Worm (Caenorhabditis elegans) whole organism, young adult: Measurements from ENCODE around the gene F23A7.5.

Source experiments
- B0035.1 ChIP-seq: sonication (generic microtip); optimal IDR thresholded peaks from 2 replicates; lab custom pipeline; 2016; ENCODE audit warnings: missing genetic modification characterization, mild to moderate bottlenecking, missing compliant biosample characterization, missing genotype, missing genetic modification reagents
- B0261.1 ChIP-seq: sonication (generic microtip); optimal IDR thresholded peaks from 2 replicates; lab custom pipeline; 2016; ENCODE audit warnings: mild to moderate bottlenecking, missing genetic modification characterization, moderate library complexity, missing compliant biosample characterization
- B0336.3 ChIP-seq: fragments of 200-800 bp; sonication (Bioruptor generic); IDR thresholded peaks from 2 replicates; pipeline ENCODE4 v1.3.6; 2022; ENCODE audit warnings: missing genetic modification characterization, missing compliant biosample characterization
- F10E7.11 ChIP-seq: sonication (generic microtip); optimal IDR thresholded peaks from 2 replicates; lab custom pipeline; 2017; ENCODE audit warnings: mild to moderate bottlenecking, missing genetic modification characterization, moderate library complexity, missing compliant biosample characterization
- F22D6.2 ChIP-seq: sonication (generic microtip); optimal IDR thresholded peaks from 2 replicates; lab custom pipeline; 2016; ENCODE audit warnings: mild to moderate bottlenecking, missing genetic modification characterization, missing compliant biosample characterization
- F23B12.7 ChIP-seq: sonication (generic microtip); optimal IDR thresholded peaks from 2 replicates; lab custom pipeline; 2017; ENCODE audit warnings: missing genetic modification characterization, mild to moderate bottlenecking, missing compliant biosample characterization, antibody characterized with exemption, moderate library complexity; ENCODE audit not compliant: insufficient read depth
- F33H1.4 ChIP-seq: fragments of 200-800 bp; sonication (Bioruptor generic); IDR thresholded peaks from 2 replicates; pipeline ENCODE4 v1.3.6; 2022; ENCODE audit warnings: missing genetic modification reagents, missing genetic modification characterization, missing compliant biosample characterization
- F37B4.10 ChIP-seq: fragments of 200-800 bp; sonication (Bioruptor generic); IDR thresholded peaks from 2 replicates; pipeline ENCODE4 v1.3.6; 2022; ENCODE audit warnings: missing genetic modification characterization, missing compliant biosample characterization
- F57A8.1 ChIP-seq: fragments of 200-800 bp; sonication (Bioruptor generic); optimal IDR thresholded peaks from 2 replicates; lab custom pipeline; 2018; ENCODE audit warnings: mild to moderate bottlenecking, missing genetic modification characterization, moderate library complexity, missing compliant biosample characterization
- Y53F4B.3 ChIP-seq: fragments of 200-800 bp; sonication (Bioruptor generic); IDR thresholded peaks from 2 replicates; pipeline ENCODE4 v1.3.6; 2022; ENCODE audit warnings: missing genetic modification reagents, missing genetic modification characterization, missing compliant biosample characterization
- atf-7 ChIP-seq: sonication (generic microtip); optimal IDR thresholded peaks from 2 replicates; lab custom pipeline; 2017; ENCODE audit warnings: mild to moderate bottlenecking, missing genetic modification characterization, missing compliant biosample characterization
- attf-5 ChIP-seq: fragments of 200-800 bp; sonication (Bioruptor generic); optimal IDR thresholded peaks from 2 replicates; lab custom pipeline; 2018; ENCODE audit warnings: mild to moderate bottlenecking, missing genetic modification characterization, missing compliant biosample characterization
- bed-2 ChIP-seq: fragments of 200-800 bp; sonication (Bioruptor generic); IDR thresholded peaks from 2 replicates; pipeline ENCODE4 v1.3.6; 2022; ENCODE audit warnings: missing genetic modification reagents, missing genetic modification characterization, missing compliant biosample characterization
- cebp-1 ChIP-seq, 2 experiments: fragments of 200-800 bp in 1 of 2; sonication (Bioruptor generic) in 1 of 2; sonication (generic microtip) in 1 of 2; IDR thresholded peaks in 1 of 2; optimal IDR thresholded peaks in 1 of 2; 2 replicates each; pipeline versions ENCODE4 v1.3.6 to Lab custom; 2017 to 2022; ENCODE audit warnings: missing compliant biosample characterization in 2 of 2, missing genetic modification characterization in 2 of 2, mild to moderate bottlenecking in 1 of 2, missing genetic modification reagents in 1 of 2, moderate library complexity in 1 of 2
- ceh-27 ChIP-seq: fragments of 200-800 bp; sonication (Bioruptor generic); optimal IDR thresholded peaks from 2 replicates; lab custom pipeline; 2018; ENCODE audit warnings: mild to moderate bottlenecking, missing genetic modification characterization, moderate library complexity, missing compliant biosample characterization
- chd-7 ChIP-seq: sonication (generic microtip); optimal IDR thresholded peaks from 2 replicates; lab custom pipeline; 2016; ENCODE audit warnings: mild to moderate bottlenecking, missing genetic modification characterization, moderate library complexity, missing compliant biosample characterization
- dox-1 ChIP-seq: fragments of 200-800 bp; sonication (Bioruptor generic); IDR thresholded peaks from 2 replicates; pipeline ENCODE4 v1.3.6; 2022; ENCODE audit warnings: missing genetic modification reagents, missing genetic modification characterization, missing compliant biosample characterization
- efl-1 ChIP-seq: fragments of 150-350 bp; optimal IDR thresholded peaks from 2 replicates; lab custom pipeline; 2014; ENCODE audit warnings: missing biosample characterization, missing genetic modification reagents, missing genetic modification characterization
- fkh-3 ChIP-seq: sonication (generic microtip); optimal IDR thresholded peaks from 2 replicates; lab custom pipeline; 2016; ENCODE audit warnings: mild to moderate bottlenecking, missing genetic modification characterization, missing compliant biosample characterization
- hmg-1.2 ChIP-seq: fragments of 200-800 bp; sonication (Bioruptor generic); IDR thresholded peaks from 2 replicates; pipeline ENCODE4 v1.3.6; 2022; ENCODE audit warnings: missing genetic modification reagents, missing genetic modification characterization, missing compliant biosample characterization
- lin-35 ChIP-seq, 3 experiments: fragments of 150-350 bp in 2 of 3; sonication (generic microtip) in 1 of 3; optimal IDR thresholded peaks; 2 replicates each; lab custom pipeline; 2014 to 2018; ENCODE audit warnings: missing biosample characterization in 3 of 3, missing genetic modification characterization in 3 of 3, missing genetic modification reagents in 3 of 3
- lin-54 ChIP-seq: fragments of 200-800 bp; sonication (Bioruptor generic); optimal IDR thresholded peaks from 2 replicates; lab custom pipeline; 2018; ENCODE audit warnings: mild to moderate bottlenecking, missing genetic modification characterization, missing compliant biosample characterization
- madf-10 ChIP-seq: sonication (generic microtip); optimal IDR thresholded peaks from 2 replicates; lab custom pipeline; 2016; ENCODE audit warnings: mild to moderate bottlenecking, missing genetic modification characterization, missing compliant biosample characterization
- madf-8 ChIP-seq: fragments of 200-800 bp; sonication (Bioruptor generic); conservative IDR thresholded peaks from 2 replicates; pipeline ENCODE4 v1.3.6; 2022; ENCODE audit warnings: missing genetic modification reagents, missing genetic modification characterization, missing compliant biosample characterization
- mxl-1 ChIP-seq: sonication (generic microtip); optimal IDR thresholded peaks from 2 replicates; lab custom pipeline; 2016; ENCODE audit warnings: missing genetic modification characterization, missing compliant biosample characterization
- nhr-80 ChIP-seq: sonication (generic microtip); optimal IDR thresholded peaks from 2 replicates; lab custom pipeline; 2016; ENCODE audit warnings: missing genetic modification characterization, missing compliant biosample characterization
- pha-4 ChIP-seq: fragments of 150-350 bp; sonication (generic microtip); optimal IDR thresholded peaks from 2 replicates; lab custom pipeline; 2014; ENCODE audit warnings: missing biosample characterization, missing genetic modification reagents, missing genetic modification characterization
- rpc-1 ChIP-seq, 2 experiments: fragments of 150-350 bp in 1 of 2; sonication (generic microtip) in 1 of 2; optimal IDR thresholded peaks; 2 replicates each; lab custom pipeline; 2014 to 2018; ENCODE audit warnings: missing biosample characterization in 1 of 2, missing genetic modification characterization in 1 of 2, missing genetic modification reagents in 1 of 2, missing genotype in 1 of 2
- snpc-1.1 ChIP-seq: sonication (generic microtip); optimal IDR thresholded peaks from 2 replicates; lab custom pipeline; 2017; ENCODE audit warnings: missing genetic modification characterization, mild to moderate bottlenecking, missing compliant biosample characterization, antibody characterized with exemption, moderate library complexity, missing genotype, missing genetic modification reagents; ENCODE audit not compliant: insufficient read depth
- snpc-1.3 ChIP-seq: sonication (generic microtip); optimal IDR thresholded peaks from 2 replicates; lab custom pipeline; 2017; ENCODE audit warnings: missing genetic modification characterization, mild to moderate bottlenecking, missing compliant biosample characterization, antibody characterized with exemption, moderate library complexity, missing genotype, missing genetic modification reagents; ENCODE audit not compliant: insufficient read depth
- snpc-4 ChIP-seq, 5 experiments: fragments of 150-350 bp in 1 of 5; sonication (generic microtip) in 4 of 5; optimal IDR thresholded peaks; 2 replicates each; lab custom pipeline; 2014 to 2018; ENCODE audit warnings: missing genetic modification characterization in 5 of 5, missing biosample characterization in 3 of 5, antibody characterized with exemption in 2 of 5, mild to moderate bottlenecking in 2 of 5, missing compliant biosample characterization in 2 of 5, missing genotype in 2 of 5, moderate library complexity in 2 of 5, missing genetic modification reagents in 1 of 5
- somi-1 ChIP-seq: fragments of 200-800 bp; sonication (Bioruptor generic); optimal IDR thresholded peaks from 2 replicates; lab custom pipeline; 2018; ENCODE audit warnings: mild to moderate bottlenecking, missing genetic modification characterization, missing compliant biosample characterization
- sptf-2 ChIP-seq: fragments of 200-800 bp; sonication (Bioruptor generic); optimal IDR thresholded peaks from 2 replicates; lab custom pipeline; 2018; ENCODE audit warnings: mild to moderate bottlenecking, missing genetic modification characterization, missing compliant biosample characterization
- tbp1 ChIP-seq: fragments of 200-800 bp; sonication (Bioruptor generic); optimal IDR thresholded peaks from 2 replicates; lab custom pipeline; 2018; ENCODE audit warnings: mild to moderate bottlenecking, missing genetic modification characterization, missing compliant biosample characterization
- zfh-2 ChIP-seq: fragments of 200-800 bp; sonication (Bioruptor generic); conservative IDR thresholded peaks from 2 replicates; pipeline ENCODE4 v1.3.6; 2022; ENCODE audit warnings: missing genetic modification reagents, missing genetic modification characterization, missing compliant biosample characterization
- ztf-18 ChIP-seq: sonication (generic microtip); optimal IDR thresholded peaks from 2 replicates; lab custom pipeline; 2016; ENCODE audit warnings: missing genotype, mild to moderate bottlenecking, missing genetic modification characterization, missing compliant biosample characterization

The F23A7.5 gene

ce11 chrX:16271147-16271546 lies 42.4 kb downstream of the F23A7.5 start (continued):
- TF ChIP-seq F10E7.11 (tag; lab: Kevin White, UChicago), result peak; percentile 43
- peak; percentile 34 for TF ChIP-seq mxl-1 (tag; lab: Kevin White, UChicago)
- peak; percentile 28 for TF ChIP-seq chd-7 (tag; lab: Kevin White, UChicago)
- peak; percentile 93 for TF ChIP-seq rpc-1 (optimal IDR thresholded peaks at IDR 0.05; lab: Kevin White, UChicago)
- TF ChIP-seq rpc-1 (tag; optimal IDR thresholded peaks at IDR 0.05; lab: Kevin White, UChicago), result peak; percentile 95
- TF ChIP-seq somi-1 (GFP tag; lab: Kevin White, UChicago), result peak; percentile 38
- no peak for TF ChIP-seq F22D6.2
- no peak for TF ChIP-seq fkh-3 (tag; lab: Kevin White, UChicago)
- no peak for TF ChIP-seq F37B4.10 (GFP tag; lab: Robert Waterston, UW)
- peak in 1 of 3 experiments; percentile 65 for TF ChIP-seq lin-35 (GFP tag; optimal IDR thresholded peaks at IDR 0.05; lab: Kevin White, UChicago)
- peak; percentile 26 for TF ChIP-seq snpc-1.1 (tag; lab: Kevin White, UChicago)
- no peak for TF ChIP-seq ceh-27
- peak; percentile 70 for TF ChIP-seq Y53F4B.3
- TF ChIP-seq F23B12.7 (tag; lab: Kevin White, UChicago), result peak; percentile 60
- TF ChIP-seq ztf-18 (tag; lab: Kevin White, UChicago), result peak; percentile 72

ce11 chrX:16275255-16275813 lies 46.6 kb downstream of the F23A7.5 start, which contains the start of gene sdc-1:
TSS of gene sdc-1 (plus strand) at chrX:16275763.
- TF ChIP-seq F37B4.10 (GFP tag; lab: Robert Waterston, UW), result no peak
- peak; percentile 45 for TF ChIP-seq nhr-80 (tag; lab: Kevin White, UChicago)
- TF ChIP-seq efl-1 (GFP tag; lab: Kevin White, UChicago), result peak; percentile 20
- TF ChIP-seq sptf-2 (GFP tag; lab: Kevin White, UChicago), result no peak
- TF ChIP-seq cebp-1 (GFP tag; IDR thresholded peaks at IDR 0.05; lab: Robert Waterston, UW), result no peak
- peak; percentile 52 for TF ChIP-seq cebp-1 (tag; optimal IDR thresholded peaks at IDR 0.05; lab: Kevin White, UChicago)
- no peak for TF ChIP-seq F57A8.1
- peak; percentile 36 for TF ChIP-seq attf-5 (GFP tag; lab: Kevin White, UChicago)
- TF ChIP-seq F33H1.4 (GFP tag; lab: Robert Waterston, UW), result no peak
- TF ChIP-seq lin-54, result peak; percentile 30
- TF ChIP-seq dox-1, result peak; percentile 66
- no peak for TF ChIP-seq atf-7 (tag; lab: Kevin White, UChicago)
- peak; percentile 19 for TF ChIP-seq tbp1 (GFP tag; lab: Kevin White, UChicago)
- peak; percentile 54; the same call in 1 of the 2 replicates for TF ChIP-seq zfh-2 (GFP tag; lab: Robert Waterston, UW)
- no peak for TF ChIP-seq B0035.1 (tag; lab: Kevin White, UChicago)
- TF ChIP-seq B0261.1 (tag; lab: Kevin White, UChicago), result peak; percentile 6
- TF ChIP-seq hmg-1.2 (GFP tag; lab: Robert Waterston, UW), result peak; percentile 87
- TF ChIP-seq ceh-27, result peak; percentile 45
- TF ChIP-seq madf-10 (tag; lab: Kevin White, UChicago), result no peak
- no peak for TF ChIP-seq snpc-4 (GFP tag; optimal IDR thresholded peaks at IDR 0.05; lab: Kevin White, UChicago)
- TF ChIP-seq snpc-4 (tag; optimal IDR thresholded peaks at IDR 0.05; lab: Kevin White, UChicago), result peak in 1 of 4 experiments; percentile 32
- no peak for TF ChIP-seq pha-4 (tag; lab: Kevin White, UChicago)
- TF ChIP-seq B0336.3 (GFP tag; lab: Robert Waterston, UW), result 0 out of 2 replicates have a peak, but pooled peaks have one; percentile 20
- 0 out of 2 replicates have a peak, but pooled peaks have one; percentile 5 for TF ChIP-seq madf-8 (GFP tag; lab: Robert Waterston, UW)
- peak; percentile 22 for TF ChIP-seq snpc-1.3 (tag; lab: Kevin White, UChicago)
- 0 out of 2 replicates have a peak, but pooled peaks have one; percentile 13 for TF ChIP-seq bed-2 (GFP tag; lab: Robert Waterston, UW)
